Fruit fly (Drosophila melanogaster) whole organism, embryonic: Measurements from ENCODE around the gene CG42449.

ENCODE experiments used
- ATbp ChIP-seq: fragments of 200-800 bp; sonication (Bioruptor generic); optimal IDR thresholded peaks from 2 replicates; lab custom pipeline; 2017; ENCODE audit warnings: missing biosample characterization, mild to moderate bottlenecking, missing genetic modification characterization, missing genetic modification reagents
- Abd-B ChIP-seq: fragments of 200-800 bp; sonication (Bioruptor generic); optimal IDR thresholded peaks from 2 replicates; lab custom pipeline; 2018; ENCODE audit warnings: missing biosample characterization, mild to moderate bottlenecking, missing genetic modification characterization, moderate library complexity
- Antp ChIP-seq: fragments of 200-800 bp; sonication (Bioruptor generic); optimal IDR thresholded peaks from 3 replicates; lab custom pipeline; 2016; ENCODE audit warnings: missing biosample characterization, missing genetic modification characterization
- C15 ChIP-seq: fragments of 200-800 bp; sonication (Bioruptor generic); IDR thresholded peaks from 3 replicates; pipeline ENCODE4 v1.3.6; 2022; ENCODE audit warnings: missing biosample characterization, missing genetic modification characterization
- CG10321 ChIP-seq: fragments of 200-800 bp; sonication (Bioruptor generic); IDR thresholded peaks from 2 replicates; pipeline ENCODE4 v1.3.6; 2022; ENCODE audit warnings: missing biosample characterization, missing genetic modification characterization
- CG10654 ChIP-seq: fragments of 200-800 bp; sonication (Bioruptor generic); optimal IDR thresholded peaks from 2 replicates; lab custom pipeline; 2016; ENCODE audit warnings: missing biosample characterization, missing genetic modification characterization
- CG11398 ChIP-seq: fragments of 200-800 bp; sonication (Bioruptor generic); optimal IDR thresholded peaks from 2 replicates; lab custom pipeline; 2016; ENCODE audit warnings: missing biosample characterization, missing genetic modification characterization
- CG12219 ChIP-seq: fragments of 200-800 bp; sonication (Bioruptor generic); optimal IDR thresholded peaks from 3 replicates; lab custom pipeline; 2018; ENCODE audit warnings: missing biosample characterization, mild to moderate bottlenecking, missing genetic modification characterization
- CG13624 ChIP-seq: fragments of 200-800 bp; sonication (Bioruptor generic); optimal IDR thresholded peaks from 2 replicates; lab custom pipeline; 2016; ENCODE audit warnings: missing biosample characterization, missing genetic modification characterization
- CG16813 ChIP-seq: fragments of 200-800 bp; sonication (Bioruptor generic); IDR thresholded peaks from 3 replicates; pipeline ENCODE4 v1.3.6; 2022; ENCODE audit warnings: missing biosample characterization, missing genetic modification characterization; ENCODE audit not compliant: partially characterized antibody
- CG16815 ChIP-seq: fragments of 200-800 bp; sonication (Bioruptor generic); optimal IDR thresholded peaks from 3 replicates; lab custom pipeline; 2017; ENCODE audit warnings: missing biosample characterization, mild to moderate bottlenecking, missing genetic modification characterization
- CG16863 ChIP-seq: fragments of 200-800 bp; sonication (Bioruptor generic); optimal IDR thresholded peaks from 3 replicates; lab custom pipeline; 2016; ENCODE audit warnings: missing biosample characterization, missing genetic modification characterization
- CG17385 ChIP-seq: fragments of 200-800 bp; sonication (Bioruptor generic); optimal IDR thresholded peaks from 3 replicates; lab custom pipeline; 2018; ENCODE audit warnings: missing biosample characterization, mild to moderate bottlenecking, missing genetic modification characterization
- CG18619 ChIP-seq: fragments of 200-800 bp; sonication (Bioruptor generic); optimal IDR thresholded peaks from 3 replicates; lab custom pipeline; 2017; ENCODE audit warnings: missing biosample characterization, mild to moderate bottlenecking, missing genetic modification characterization
- CG2199 ChIP-seq: fragments of 200-800 bp; sonication (Bioruptor generic); IDR thresholded peaks from 3 replicates; pipeline ENCODE4 v1.3.6; 2022; ENCODE audit warnings: missing biosample characterization, missing genetic modification characterization
- CG2889 ChIP-seq: fragments of 200-800 bp; sonication (Bioruptor generic); IDR thresholded peaks from 3 replicates; pipeline ENCODE4 v1.3.6; 2022; ENCODE audit warnings: missing biosample characterization, missing genetic modification characterization
- CG30020 ChIP-seq: fragments of 200-800 bp; optimal IDR thresholded peaks from 2 replicates; lab custom pipeline; 2019; ENCODE audit warnings: missing biosample characterization, mild to moderate bottlenecking, missing genetic modification characterization, moderate library complexity
- CG3163 ChIP-seq: fragments of 200-800 bp; sonication (Bioruptor generic); optimal IDR thresholded peaks from 3 replicates; lab custom pipeline; 2016; ENCODE audit warnings: missing biosample characterization, missing genetic modification characterization
- CG33213 ChIP-seq: fragments of 200-800 bp; sonication (Bioruptor generic); optimal IDR thresholded peaks from 3 replicates; lab custom pipeline; 2016; ENCODE audit warnings: missing biosample characterization, missing genetic modification characterization
- CG34422 ChIP-seq: fragments of 200-800 bp; sonication (Bioruptor generic); IDR thresholded peaks from 3 replicates; pipeline ENCODE4 v1.3.6; 2022; ENCODE audit warnings: missing biosample characterization, missing genetic modification characterization
- CG3838 ChIP-seq: fragments of 200-800 bp; sonication (Bioruptor generic); optimal IDR thresholded peaks from 3 replicates; lab custom pipeline; 2016; ENCODE audit warnings: missing biosample characterization, missing genetic modification characterization
- CG6765 ChIP-seq: fragments of 200-800 bp; sonication (Bioruptor generic); optimal IDR thresholded peaks from 3 replicates; lab custom pipeline; 2017; ENCODE audit warnings: missing biosample characterization, mild to moderate bottlenecking, missing genetic modification characterization
- CG6854 ChIP-seq: fragments of 200-800 bp; sonication (Bioruptor generic); optimal IDR thresholded peaks from 3 replicates; lab custom pipeline; 2017; ENCODE audit warnings: missing biosample characterization, mild to moderate bottlenecking, missing genetic modification characterization
- CG7786 ChIP-seq: fragments of 200-800 bp; sonication (Bioruptor generic); optimal IDR thresholded peaks from 2 replicates; lab custom pipeline; 2016; ENCODE audit warnings: missing biosample characterization, missing genetic modification characterization
- CG9797 ChIP-seq: fragments of 200-800 bp; sonication (Bioruptor generic); optimal IDR thresholded peaks from 3 replicates; lab custom pipeline; 2018; ENCODE audit warnings: missing biosample characterization, mild to moderate bottlenecking, missing genetic modification characterization
- CoRest ChIP-seq: fragments of 200-800 bp; sonication (Bioruptor generic); optimal IDR thresholded peaks from 3 replicates; lab custom pipeline; 2018; ENCODE audit warnings: missing biosample characterization, mild to moderate bottlenecking, missing genetic modification characterization, moderate library complexity
- D19B ChIP-seq: fragments of 200-800 bp; sonication (Bioruptor generic); optimal IDR thresholded peaks from 2 replicates; lab custom pipeline; 2017; ENCODE audit warnings: missing biosample characterization, mild to moderate bottlenecking, missing genetic modification characterization
- NC2α ChIP-seq: fragments of 200-800 bp; sonication (Bioruptor generic); optimal IDR thresholded peaks from 2 replicates; lab custom pipeline; 2016; ENCODE audit warnings: missing biosample characterization, missing genetic modification characterization
- Nf-YA ChIP-seq: fragments of 200-800 bp; sonication (Bioruptor generic); IDR thresholded peaks from 2 replicates; pipeline ENCODE4 v1.3.6; 2022; ENCODE audit warnings: missing biosample characterization, missing genetic modification characterization
- Sox102F ChIP-seq: fragments of 200-800 bp; sonication (Bioruptor generic); optimal IDR thresholded peaks from 2 replicates; lab custom pipeline; 2018; ENCODE audit warnings: missing biosample characterization, mild to moderate bottlenecking, missing genetic modification characterization, moderate library complexity
- Stat92E ChIP-seq, 3 experiments: fragments of >200 bp in 2 of 3; fragments of 200-800 bp in 1 of 3; sonication (Bioruptor generic) in 1 of 3; optimal IDR thresholded peaks; 2 replicates each; lab custom pipeline; 2017 to 2019; ENCODE audit warnings: missing biosample characterization in 3 of 3, missing genetic modification characterization in 3 of 3, mild to moderate bottlenecking in 1 of 3, moderate library complexity in 1 of 3
- Tbp ChIP-seq: fragments of >200 bp; optimal IDR thresholded peaks from 2 replicates; lab custom pipeline; 2018; ENCODE audit warnings: missing biosample characterization, missing genetic modification characterization
- Trl ChIP-seq, 3 experiments: fragments of >200 bp in 2 of 3; fragments of 200-800 bp in 1 of 3; sonication (Bioruptor generic) in 1 of 3; optimal IDR thresholded peaks; 2 replicates in 1 of 3; 3 replicates in 2 of 3; lab custom pipeline; 2016 to 2017; ENCODE audit warnings: missing biosample characterization in 1 of 3, missing genetic modification characterization in 1 of 3
- crc ChIP-seq: fragments of 200-800 bp; sonication (Bioruptor generic); optimal IDR thresholded peaks from 2 replicates; lab custom pipeline; 2016; ENCODE audit warnings: missing biosample characterization, missing genetic modification characterization
- cwo ChIP-seq: fragments of 200-800 bp; sonication (Bioruptor generic); optimal IDR thresholded peaks from 3 replicates; lab custom pipeline; 2017; ENCODE audit warnings: missing biosample characterization, missing genetic modification characterization, mild to moderate bottlenecking, moderate library complexity, missing genetic modification reagents
- esg ChIP-seq: fragments of 200-800 bp; sonication (Bioruptor generic); conservative IDR thresholded peaks from 2 replicates; pipeline ENCODE4 v1.3.6; 2022; ENCODE audit warnings: missing biosample characterization, missing genetic modification characterization
- gce ChIP-seq: fragments of 200-800 bp; sonication (Bioruptor generic); IDR thresholded peaks from 3 replicates; pipeline ENCODE4 v1.3.6; 2022; ENCODE audit warnings: missing biosample characterization, missing genetic modification characterization
- grn ChIP-seq: fragments of 200-800 bp; sonication (Bioruptor generic); optimal IDR thresholded peaks from 3 replicates; lab custom pipeline; 2017; ENCODE audit warnings: missing biosample characterization, missing genetic modification characterization
- h ChIP-seq: fragments of >200 bp; optimal IDR thresholded peaks from 2 replicates; lab custom pipeline; 2017
- ham ChIP-seq: fragments of 200-800 bp; sonication (Bioruptor generic); IDR thresholded peaks from 2 replicates; pipeline ENCODE4 v1.3.6; 2022; ENCODE audit warnings: missing biosample characterization, missing genetic modification characterization
- lola ChIP-seq, 3 experiments: fragments of >200 bp in 2 of 3; fragments of 200-800 bp in 1 of 3; sonication (Bioruptor generic) in 1 of 3; optimal IDR thresholded peaks; 2 replicates each; lab custom pipeline; 2017 to 2019; ENCODE audit warnings: missing biosample characterization in 3 of 3, missing genetic modification characterization in 3 of 3, mild to moderate bottlenecking in 1 of 3, moderate library complexity in 1 of 3
- pb ChIP-seq: fragments of 200-800 bp; sonication (Bioruptor generic); optimal IDR thresholded peaks from 3 replicates; lab custom pipeline; 2016; ENCODE audit warnings: missing biosample characterization, missing genetic modification characterization
- peb ChIP-seq: fragments of 200-800 bp; sonication (Bioruptor generic); IDR thresholded peaks from 2 replicates; pipeline ENCODE4 v1.3.6; 2022; ENCODE audit warnings: missing biosample characterization, missing genetic modification characterization
- rib ChIP-seq: fragments of 200-800 bp; sonication (Bioruptor generic); IDR thresholded peaks from 2 replicates; pipeline ENCODE4 v1.3.6; 2022; ENCODE audit warnings: missing biosample characterization, missing genetic modification characterization
- ro ChIP-seq: fragments of 200-800 bp; sonication (Bioruptor generic); IDR thresholded peaks from 2 replicates; pipeline ENCODE4 v1.3.6; 2022; ENCODE audit warnings: missing biosample characterization, missing genetic modification characterization
- run ChIP-seq: fragments of 200-800 bp; sonication (Bioruptor generic); optimal IDR thresholded peaks from 3 replicates; lab custom pipeline; 2018; ENCODE audit warnings: missing biosample characterization, mild to moderate bottlenecking, missing genetic modification characterization
- sc ChIP-seq, 3 experiments: fragments of >200 bp in 2 of 3; fragments of 200-800 bp in 1 of 3; sonication (Bioruptor generic) in 1 of 3; optimal IDR thresholded peaks; 2 replicates in 2 of 3; 3 replicates in 1 of 3; lab custom pipeline; 2017; ENCODE audit warnings: mild to moderate bottlenecking in 1 of 3, missing biosample characterization in 1 of 3, missing genetic modification characterization in 1 of 3, missing genetic modification reagents in 1 of 3
- tgo ChIP-seq: fragments of 200-800 bp; sonication (Bioruptor generic); IDR thresholded peaks from 3 replicates; pipeline ENCODE4 v1.3.6; 2022; ENCODE audit warnings: missing biosample characterization, missing genetic modification characterization
- usp ChIP-seq: fragments of >200 bp; optimal IDR thresholded peaks from 2 replicates; lab custom pipeline; 2017; ENCODE audit warnings: missing biosample characterization, missing genetic modification characterization

Gene CG42449

DNA sequence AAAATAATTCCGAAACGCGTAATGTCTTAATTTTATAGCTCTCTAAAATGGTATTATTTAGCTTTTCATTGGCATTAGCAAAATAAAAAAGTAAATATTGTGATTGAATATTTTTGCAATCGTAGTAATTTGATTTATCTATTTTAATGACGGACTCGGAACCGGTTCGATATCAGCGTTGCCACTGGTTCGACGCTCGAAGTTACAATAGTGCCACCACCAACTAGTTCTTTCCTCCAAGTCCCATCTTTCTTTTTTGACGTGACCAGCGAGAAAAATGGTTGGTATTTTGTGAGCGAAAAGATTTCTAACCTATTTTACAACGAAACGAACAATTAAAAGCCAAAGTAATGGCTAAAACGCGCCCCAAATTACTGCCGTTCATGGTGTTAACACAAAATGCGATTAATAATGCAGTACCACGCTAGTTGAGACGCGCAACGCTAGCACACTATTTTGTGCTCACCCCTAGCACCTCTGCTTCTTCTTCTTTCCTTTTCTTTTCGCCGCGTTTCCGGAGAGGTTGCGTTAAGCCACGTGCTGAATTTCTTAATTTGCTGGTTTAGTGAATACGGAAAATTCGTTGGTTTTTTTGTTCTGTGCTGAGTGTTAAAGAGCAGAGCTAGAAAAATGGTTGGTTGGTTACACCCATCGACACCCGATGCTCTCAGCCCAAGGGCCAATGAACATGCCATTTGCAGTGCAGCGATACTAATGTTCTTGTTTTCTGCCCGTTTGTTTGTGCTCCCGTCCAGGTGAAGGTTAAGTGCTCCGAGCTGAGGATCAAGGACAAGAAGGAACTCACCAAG lies 10.6 kb upstream of the CG42449 start, which contains the start of gene RpL35 (continued):
- TF ChIP-seq pb (GFP tag; lab: Kevin White, UChicago) (no peak), CG3838 (GFP tag; lab: Kevin White, UChicago) (no peak), Abd-B (GFP tag; lab: Kevin White, UChicago) (no peak), CG6765 (GFP tag; lab: Kevin White, UChicago) (peak; percentile 56), C15 (no peak), CG2889 (no peak), ro (GFP tag; lab: Robert Waterston, UW) (no peak), peb (GFP tag; lab: Robert Waterston, UW) (0 out of 2 replicates have a peak, but pooled peaks have one; percentile 7), cwo (GFP tag; lab: Kevin White, UChicago) (no peak), Antp (GFP tag; lab: Kevin White, UChicago) (peak; percentile 43), CG18619 (GFP tag; lab: Kevin White, UChicago) (peak; percentile 33), h (lab: Kevin White, UChicago) (no peak), Sox102F (GFP tag; lab: Kevin White, UChicago) (no peak), Stat92E (GFP tag; optimal IDR thresholded peaks at IDR 0.05; lab: Kevin White, UChicago) (no peak), CoRest (no peak), CG17385 (GFP tag; lab: Kevin White, UChicago) (peak; percentile 96), CG3163 (GFP tag; lab: Kevin White, UChicago) (peak; percentile 31), D19B (GFP tag; lab: Kevin White, UChicago) (peak; percentile 25), CG10654 (GFP tag; lab: Kevin White, UChicago) (peak; percentile 13), CG30020 (no peak), CG11398 (GFP tag; lab: Kevin White, UChicago) (no peak), lola (GFP tag; optimal IDR thresholded peaks at IDR 0.05; lab: Kevin White, UChicago) (no peak), CG16863 (GFP tag; lab: Kevin White, UChicago) (peak; percentile 3), CG2199 (GFP tag; lab: Robert Waterston, UW) (no peak), rib (GFP tag; lab: Robert Waterston, UW) (no peak), CG13624 (GFP tag; lab: Kevin White, UChicago) (peak; percentile 47), ham (no peak), grn (no peak), CG7786 (GFP tag; lab: Kevin White, UChicago) (peak; percentile 32), tgo (GFP tag; lab: Robert Waterston, UW) (no peak), CG16813 (peak; percentile 45; the same call in 2 of the 3 replicates), CG34422 (peak; percentile 47; the same call in 1 of the 3 replicates), ATbp (GFP tag; lab: Kevin White, UChicago) (peak; percentile 30), CG10321 (no peak), CG6854 (GFP tag; lab: Kevin White, UChicago) (peak; percentile 52), CG9797 (GFP tag; lab: Kevin White, UChicago) (peak; percentile 46), gce (GFP tag; lab: Robert Waterston, UW) (no peak), crc (GFP tag; lab: Kevin White, UChicago) (no peak), CG33213 (peak; percentile 6), usp (GFP tag; lab: Kevin White, UChicago) (no peak), run (peak; percentile 2), Trl (optimal IDR thresholded peaks at IDR 0.05; lab: Kevin White, UChicago) (no peak), Trl (GFP tag; optimal IDR thresholded peaks at IDR 0.05; lab: Kevin White, UChicago) (peak; percentile 32), esg (GFP tag; lab: Robert Waterston, UW) (no peak), sc (optimal IDR thresholded peaks at IDR 0.05; lab: Kevin White, UChicago) (no peak), sc (GFP tag; optimal IDR thresholded peaks at IDR 0.05; lab: Kevin White, UChicago) (no peak), CG16815 (GFP tag; lab: Kevin White, UChicago) (no peak), NC2α (GFP tag; lab: Kevin White, UChicago) (no peak), CG12219 (peak; percentile 52), Nf-YA (GFP tag; lab: Robert Waterston, UW) (no peak), Tbp (GFP tag; lab: Kevin White, UChicago) (no peak)
